Fruit fly (Drosophila melanogaster) whole organism, embryonic: ENCODE measurements around the gene CG13114.

Source experiments
- Awh ChIP-seq: fragments of 200-800 bp; sonication (Bioruptor generic); IDR thresholded peaks from 2 replicates; pipeline ENCODE4, ENCODE4 v1.3.6; 2022; ENCODE audit warnings: missing biosample characterization, missing genetic modification characterization
- CG1024 ChIP-seq: fragments of 200-800 bp; sonication (Bioruptor generic); IDR thresholded peaks from 2 replicates; pipeline ENCODE4 v1.3.6; 2022; ENCODE audit warnings: missing biosample characterization, missing genetic modification characterization
- CG10979 ChIP-seq: fragments of 200-800 bp; sonication (Bioruptor generic); optimal IDR thresholded peaks from 2 replicates; lab custom pipeline; 2018; ENCODE audit warnings: missing biosample characterization, mild to moderate bottlenecking, missing genetic modification characterization, moderate library complexity
- CG11696 ChIP-seq: fragments of 200-800 bp; sonication (Bioruptor generic); IDR thresholded peaks from 2 replicates; pipeline ENCODE4 v1.3.6; 2022; ENCODE audit warnings: missing biosample characterization, missing genetic modification characterization
- CG12299 ChIP-seq: fragments of 200-800 bp; sonication (Bioruptor generic); optimal IDR thresholded peaks from 2 replicates; lab custom pipeline; 2018; ENCODE audit warnings: missing biosample characterization, mild to moderate bottlenecking, missing genetic modification characterization
- CG12769 ChIP-seq: fragments of 200-800 bp; sonication (Bioruptor generic); optimal IDR thresholded peaks from 2 replicates; lab custom pipeline; 2019; ENCODE audit warnings: missing biosample characterization, mild to moderate bottlenecking, missing genetic modification characterization, moderate library complexity
- CG14965 ChIP-seq: fragments of 200-800 bp; sonication (Bioruptor generic); optimal IDR thresholded peaks from 2 replicates; lab custom pipeline; 2016; ENCODE audit warnings: missing biosample characterization, missing genetic modification characterization, borderline replicate concordance
- CG2678 ChIP-seq: fragments of 200-800 bp; sonication (Bioruptor generic); optimal IDR thresholded peaks from 3 replicates; lab custom pipeline; 2019; ENCODE audit warnings: missing biosample characterization, mild to moderate bottlenecking, missing genetic modification characterization, moderate library complexity
- CG34224 ChIP-seq: fragments of 200-800 bp; sonication (Bioruptor generic); IDR thresholded peaks from 3 replicates; pipeline ENCODE4 v1.3.6; 2022; ENCODE audit warnings: missing biosample characterization, missing genetic modification characterization; ENCODE audit not compliant: partially characterized antibody
- CG6175 ChIP-seq: fragments of 200-800 bp; sonication (Bioruptor generic); IDR thresholded peaks from 3 replicates; pipeline ENCODE4 v1.3.6; 2022; ENCODE audit warnings: missing biosample characterization, missing genetic modification characterization
- CG8089 ChIP-seq: fragments of 200-800 bp; sonication (Bioruptor generic); optimal IDR thresholded peaks from 3 replicates; lab custom pipeline; 2016; ENCODE audit warnings: missing biosample characterization, missing genetic modification characterization
- CG8388 ChIP-seq: fragments of 200-800 bp; sonication (Bioruptor generic); optimal IDR thresholded peaks from 2 replicates; lab custom pipeline; 2019; ENCODE audit warnings: missing biosample characterization, mild to moderate bottlenecking, missing genetic modification characterization, moderate library complexity
- CG8478 ChIP-seq: fragments of >200 bp; optimal IDR thresholded peaks from 2 replicates; lab custom pipeline; 2018
- Dip3 ChIP-seq: fragments of 200-800 bp; sonication (Bioruptor generic); optimal IDR thresholded peaks from 3 replicates; lab custom pipeline; 2016; ENCODE audit warnings: missing biosample characterization, missing genetic modification characterization
- GATAe ChIP-seq: fragments of 200-800 bp; sonication (Bioruptor generic); conservative IDR thresholded peaks from 2 replicates; pipeline ENCODE4 v1.3.6; 2022; ENCODE audit warnings: missing biosample characterization, missing genetic modification characterization
- H15 ChIP-seq: fragments of 200-800 bp; sonication (Bioruptor generic); IDR thresholded peaks from 3 replicates; pipeline ENCODE4 v1.3.6; 2022; ENCODE audit warnings: missing biosample characterization, missing genetic modification characterization
- Hr3 ChIP-seq: fragments of 200-800 bp; sonication (Bioruptor generic); optimal IDR thresholded peaks from 3 replicates; lab custom pipeline; 2016; ENCODE audit warnings: missing biosample characterization, missing genetic modification characterization
- MESR4 ChIP-seq: fragments of 200-800 bp; sonication (Bioruptor generic); optimal IDR thresholded peaks from 2 replicates; lab custom pipeline; 2018; ENCODE audit warnings: missing biosample characterization, mild to moderate bottlenecking, missing genetic modification characterization, moderate library complexity
- Med ChIP-seq: fragments of 200-800 bp; sonication (Bioruptor generic); peaks from one replicate; lab custom pipeline; 2016; ENCODE audit warnings: missing biosample characterization, missing genetic modification characterization, mild to moderate bottlenecking, inconsistent platforms, moderate library complexity
- NC2β ChIP-seq: fragments of 200-800 bp; sonication (Bioruptor generic); optimal IDR thresholded peaks from 2 replicates; lab custom pipeline; 2016; ENCODE audit warnings: missing biosample characterization, missing genetic modification characterization
- Nf-YC ChIP-seq: fragments of 200-800 bp; optimal IDR thresholded peaks from 3 replicates; lab custom pipeline; 2019; ENCODE audit warnings: missing biosample characterization, mild to moderate bottlenecking, missing genetic modification characterization, moderate library complexity
- NfI ChIP-seq: fragments of 200-800 bp; sonication (Bioruptor generic); optimal IDR thresholded peaks from 3 replicates; lab custom pipeline; 2018; ENCODE audit warnings: missing biosample characterization, mild to moderate bottlenecking, missing genetic modification characterization, moderate library complexity
- Sin3A ChIP-seq: fragments of >200 bp; optimal IDR thresholded peaks from 2 replicates; lab custom pipeline; 2018
- Sox100B ChIP-seq: fragments of 200-800 bp; sonication (Bioruptor generic); optimal IDR thresholded peaks from 3 replicates; lab custom pipeline; 2018; ENCODE audit warnings: missing biosample characterization, mild to moderate bottlenecking, missing genetic modification characterization
- Sry-β ChIP-seq: fragments of 200-800 bp; sonication (Bioruptor generic); optimal IDR thresholded peaks from 2 replicates; lab custom pipeline; 2018; ENCODE audit warnings: missing biosample characterization, mild to moderate bottlenecking, missing genetic modification characterization, moderate library complexity
- Tbp ChIP-seq: fragments of >200 bp; optimal IDR thresholded peaks from 2 replicates; lab custom pipeline; 2018; ENCODE audit warnings: missing biosample characterization, missing genetic modification characterization
- Vsx1 ChIP-seq: fragments of 200-800 bp; sonication (Bioruptor generic); optimal IDR thresholded peaks from 2 replicates; lab custom pipeline; 2017; ENCODE audit warnings: missing biosample characterization, mild to moderate bottlenecking, missing genetic modification characterization, missing genetic modification reagents
- ase ChIP-seq: fragments of 200-800 bp; sonication (Bioruptor generic); IDR thresholded peaks from 3 replicates; pipeline ENCODE4 v1.3.6; 2022; ENCODE audit warnings: missing biosample characterization, missing genetic modification characterization
- bsh ChIP-seq, 2 experiments: fragments of 200-800 bp; sonication (Bioruptor generic); optimal IDR thresholded peaks; 2 replicates each; lab custom pipeline; 2017 to 2018; ENCODE audit warnings: mild to moderate bottlenecking in 2 of 2, missing biosample characterization in 2 of 2, missing genetic modification characterization in 2 of 2, moderate library complexity in 1 of 2
- cad ChIP-seq: fragments of >200 bp; optimal IDR thresholded peaks from 2 replicates; lab custom pipeline; 2017; ENCODE audit warnings: missing biosample characterization, missing genetic modification characterization
- chinmo ChIP-seq: fragments of 200-800 bp; sonication (Bioruptor generic); IDR thresholded peaks from 4 replicates; pipeline ENCODE4 v1.3.6; 2022; ENCODE audit warnings: missing biosample characterization, missing genetic modification characterization; ENCODE audit not compliant: partially characterized antibody
- chm ChIP-seq: fragments of 200-800 bp; sonication (Bioruptor generic); IDR thresholded peaks from 2 replicates; pipeline ENCODE4 v1.3.6; 2022; ENCODE audit warnings: missing biosample characterization, missing genetic modification characterization
- eve ChIP-seq, 2 experiments: fragments of >200 bp; optimal IDR thresholded peaks; 2 replicates each; lab custom pipeline; 2017; ENCODE audit warnings: missing biosample characterization in 2 of 2, missing genetic modification characterization in 2 of 2
- fd96Cb ChIP-seq: fragments of 200-800 bp; sonication (Bioruptor generic); optimal IDR thresholded peaks from 2 replicates; lab custom pipeline; 2018; ENCODE audit warnings: missing biosample characterization, mild to moderate bottlenecking, missing genetic modification characterization, moderate library complexity
- hb ChIP-seq: fragments of 200-800 bp; sonication (Bioruptor generic); IDR thresholded peaks from 3 replicates; pipeline ENCODE4 v1.3.6; 2022; ENCODE audit warnings: missing biosample characterization, missing genetic modification characterization; ENCODE audit not compliant: partially characterized antibody
- her ChIP-seq: fragments of 200-800 bp; sonication (Bioruptor generic); optimal IDR thresholded peaks from 2 replicates; lab custom pipeline; 2016; ENCODE audit warnings: missing biosample characterization, missing genetic modification characterization
- kah ChIP-seq: fragments of 200-800 bp; sonication (Bioruptor generic); optimal IDR thresholded peaks from 2 replicates; lab custom pipeline; 2018; ENCODE audit warnings: missing biosample characterization, mild to moderate bottlenecking, missing genetic modification characterization
- nmo ChIP-seq: fragments of 200-800 bp; sonication (Bioruptor generic); optimal IDR thresholded peaks from 2 replicates; lab custom pipeline; 2018; ENCODE audit warnings: missing biosample characterization, mild to moderate bottlenecking, missing genetic modification characterization, moderate library complexity
- nom ChIP-seq: fragments of 200-800 bp; sonication (Bioruptor generic); optimal IDR thresholded peaks from 2 replicates; lab custom pipeline; 2017; ENCODE audit warnings: missing biosample characterization, missing genetic modification characterization, mild to moderate bottlenecking, moderate library complexity, missing genetic modification reagents
- phol ChIP-seq: fragments of 200-800 bp; sonication (Bioruptor generic); optimal IDR thresholded peaks from 3 replicates; lab custom pipeline; 2018; ENCODE audit warnings: missing biosample characterization, mild to moderate bottlenecking, missing genetic modification characterization, moderate library complexity
- rib ChIP-seq: fragments of 200-800 bp; sonication (Bioruptor generic); IDR thresholded peaks from 2 replicates; pipeline ENCODE4 v1.3.6; 2022; ENCODE audit warnings: missing biosample characterization, missing genetic modification characterization
- run ChIP-seq: fragments of 200-800 bp; sonication (Bioruptor generic); optimal IDR thresholded peaks from 3 replicates; lab custom pipeline; 2018; ENCODE audit warnings: missing biosample characterization, mild to moderate bottlenecking, missing genetic modification characterization
- sd ChIP-seq: fragments of 200-800 bp; sonication (Bioruptor generic); optimal IDR thresholded peaks from 3 replicates; lab custom pipeline; 2018; ENCODE audit warnings: missing biosample characterization, mild to moderate bottlenecking, missing genetic modification characterization, moderate library complexity
- so ChIP-seq: fragments of 200-800 bp; sonication (Bioruptor generic); IDR thresholded peaks from 3 replicates; pipeline ENCODE4 v1.3.6; 2022; ENCODE audit warnings: missing biosample characterization, missing genetic modification characterization
- twi ChIP-seq: fragments of 200-800 bp; optimal IDR thresholded peaks from 2 replicates; lab custom pipeline; 2019; ENCODE audit warnings: missing biosample characterization, mild to moderate bottlenecking, missing genetic modification characterization, moderate library complexity
- vvl ChIP-seq: fragments of 200-800 bp; sonication (Bioruptor generic); IDR thresholded peaks from 2 replicates; pipeline ENCODE4 v1.3.6; 2022; ENCODE audit warnings: missing biosample characterization, missing genetic modification characterization
- wdn ChIP-seq: fragments of 200-800 bp; sonication (Bioruptor generic); IDR thresholded peaks from 2 replicates; pipeline ENCODE4 v1.3.6; 2022; ENCODE audit warnings: missing biosample characterization, missing genetic modification characterization
- wek ChIP-seq: fragments of 200-800 bp; sonication (Bioruptor generic); optimal IDR thresholded peaks from 3 replicates; lab custom pipeline; 2018; ENCODE audit warnings: missing biosample characterization, mild to moderate bottlenecking, missing genetic modification characterization, moderate library complexity

The CG13114 gene

DNA sequence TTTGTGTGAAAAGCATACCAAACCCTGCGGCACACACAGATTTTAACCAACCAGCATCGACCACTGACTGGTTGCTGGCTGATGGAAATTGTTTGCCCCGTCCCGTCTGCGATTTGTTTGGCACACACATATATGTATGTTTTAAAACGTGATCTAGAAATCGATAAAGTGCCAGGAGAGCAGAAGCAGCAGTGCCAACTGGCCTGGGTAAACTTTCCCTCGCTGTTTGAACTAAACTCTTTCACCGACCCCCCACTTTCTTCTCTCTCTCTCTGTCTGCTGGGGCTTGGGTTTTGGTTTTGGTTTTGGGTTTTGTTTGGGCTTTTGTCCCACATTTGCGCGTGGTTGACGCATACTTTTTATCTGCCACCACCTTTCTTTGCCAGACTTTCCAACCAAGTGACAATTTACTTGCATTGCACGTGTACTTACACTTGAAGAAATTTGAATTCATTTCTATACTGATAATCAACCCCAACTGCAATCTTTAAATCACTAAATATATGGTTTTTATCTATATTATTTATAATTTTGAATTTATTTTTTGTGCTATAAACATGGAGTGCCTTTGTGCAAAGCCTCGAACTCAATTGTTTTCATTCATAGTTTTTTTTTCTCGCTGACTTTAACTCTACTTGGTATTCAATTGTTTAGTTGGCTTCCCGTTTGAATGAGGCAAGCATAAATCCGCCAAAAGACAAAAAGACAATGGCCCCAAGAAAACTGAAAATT lies 40.1 kb upstream of the CG13114 start (continued):
- TF ChIP-seq fd96Cb (tag; lab: Kevin White, UChicago) (peak; percentile 42), nmo (peak; percentile 34), CG8388 (GFP tag; lab: Kevin White, UChicago) (peak; percentile 45), eve (GFP tag; optimal IDR thresholded peaks at IDR 0.05; lab: Kevin White, UChicago) (peak in 1 of 2 experiments; percentile 16), CG2678 (peak; percentile 30), MESR4 (GFP tag; lab: Kevin White, UChicago) (no peak), Sox100B (GFP tag; lab: Kevin White, UChicago) (peak; percentile 26), wek (GFP tag; lab: Kevin White, UChicago) (no peak), bsh (GFP tag; optimal IDR thresholded peaks at IDR 0.05; lab: Kevin White, UChicago) (peak in 1 of 2 experiments; percentile 44)

DNA sequence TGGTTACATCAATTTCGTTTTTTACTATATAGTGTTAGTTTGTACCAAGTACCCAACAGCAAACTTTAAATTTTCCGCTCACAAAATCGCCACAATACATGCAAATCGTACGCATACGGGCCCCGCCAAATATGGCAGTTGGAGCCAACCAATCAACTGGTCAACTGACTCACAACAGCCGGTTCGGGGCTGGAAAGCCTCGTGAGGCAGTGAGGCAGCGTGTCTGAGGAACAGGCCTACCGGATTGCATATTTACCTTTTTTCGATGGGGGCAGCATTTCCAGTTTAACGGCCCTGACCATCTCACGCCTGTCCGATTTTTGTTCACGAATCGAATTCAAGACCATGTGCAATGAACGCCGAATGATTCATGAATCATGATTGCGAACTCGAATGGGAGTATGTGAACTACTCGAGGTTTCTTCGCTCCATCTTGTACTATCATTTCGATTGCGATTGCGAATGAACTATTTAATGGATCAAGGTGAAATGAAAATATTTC lies 39.0 kb upstream of the CG13114 start:
- TF ChIP-seq GATAe (no peak), cad (no peak), chm (GFP tag; lab: Robert Waterston, UW) (no peak), run (tag; lab: Kevin White, UChicago) (no peak), Awh (GFP tag; lab: Robert Waterston, UW) (peak; percentile 41; the same call in 1 of the 2 replicates), CG11696 (GFP tag; lab: Robert Waterston, UW) (no peak), NfI (GFP tag; lab: Kevin White, UChicago) (no peak), CG10979 (no peak), Dip3 (GFP tag; lab: Kevin White, UChicago) (no peak), CG12769 (tag; lab: Kevin White, UChicago) (peak; percentile 41), twi (tag; lab: Kevin White, UChicago) (no peak), Med (GFP tag; lab: Kevin White, UChicago) (peak; percentile 45), her (GFP tag; lab: Kevin White, UChicago) (no peak), CG34224 (no peak), vvl (peak; percentile 49), CG8478 (lab: Kevin White, UChicago) (no peak), ase (GFP tag; lab: Robert Waterston, UW) (no peak), wdn (GFP tag; lab: Robert Waterston, UW) (no peak), Tbp (GFP tag; lab: Kevin White, UChicago) (no peak), chinmo (GFP tag; lab: Robert Waterston, UW) (peak; percentile 90; the same call in 2 of the 4 replicates), nom (no peak), CG12299 (no peak), CG1024 (GFP tag; lab: Robert Waterston, UW) (no peak), H15 (GFP tag; lab: Robert Waterston, UW) (no peak), NC2β (no peak), sd (peak; percentile 25), phol (no peak), hb (GFP tag; lab: Robert Waterston, UW) (no peak), kah (GFP tag; lab: Kevin White, UChicago) (no peak), Hr3 (GFP tag; lab: Kevin White, UChicago) (no peak), Nf-YC (tag; lab: Kevin White, UChicago) (peak; percentile 45), Sin3A (no peak), rib (GFP tag; lab: Robert Waterston, UW) (no peak), Vsx1 (no peak), CG8089 (no peak), CG14965 (GFP tag; lab: Kevin White, UChicago) (no peak), Sry-β (GFP tag; lab: Kevin White, UChicago) (no peak), so (GFP tag; lab: Robert Waterston, UW) (no peak), CG6175 (GFP tag; lab: Robert Waterston, UW) (peak; percentile 63; the same call in 1 of the 3 replicates)
